Fruit fly (Drosophila melanogaster) whole organism, embryonic: ENCODE results near the gene Kah.

Source experiments
- Ada2b ChIP-seq: fragments of 200-800 bp; sonication (Bioruptor generic); IDR thresholded peaks from 2 replicates; pipeline ENCODE4 v1.3.6; 2022; ENCODE audit warnings: missing biosample characterization, missing genetic modification characterization
- Antp ChIP-seq: fragments of 200-800 bp; sonication (Bioruptor generic); optimal IDR thresholded peaks from 3 replicates; lab custom pipeline; 2016; ENCODE audit warnings: missing biosample characterization, missing genetic modification characterization
- Atf6 ChIP-seq: fragments of 200-800 bp; sonication (Bioruptor generic); IDR thresholded peaks from 2 replicates; pipeline ENCODE4 v1.3.6; 2022; ENCODE audit warnings: missing biosample characterization, missing genetic modification characterization
- Awh ChIP-seq: fragments of 200-800 bp; sonication (Bioruptor generic); IDR thresholded peaks from 2 replicates; pipeline ENCODE4, ENCODE4 v1.3.6; 2022; ENCODE audit warnings: missing biosample characterization, missing genetic modification characterization
- Bteb2 ChIP-seq: fragments of 200-800 bp; sonication (Bioruptor generic); optimal IDR thresholded peaks from 2 replicates; lab custom pipeline; 2016; ENCODE audit warnings: missing biosample characterization, missing genetic modification characterization
- CG10321 ChIP-seq: fragments of 200-800 bp; sonication (Bioruptor generic); IDR thresholded peaks from 2 replicates; pipeline ENCODE4 v1.3.6; 2022; ENCODE audit warnings: missing biosample characterization, missing genetic modification characterization
- CG11456 ChIP-seq: fragments of 200-800 bp; sonication (Bioruptor generic); IDR thresholded peaks from 3 replicates; pipeline ENCODE4 v1.3.6; 2022; ENCODE audit warnings: missing biosample characterization, missing genetic modification characterization
- CG11560 ChIP-seq: fragments of 200-800 bp; sonication (Bioruptor generic); IDR thresholded peaks from 3 replicates; pipeline ENCODE4 v1.3.6; 2022; ENCODE audit warnings: missing biosample characterization, missing genetic modification characterization
- CG12769 ChIP-seq: fragments of 200-800 bp; sonication (Bioruptor generic); optimal IDR thresholded peaks from 2 replicates; lab custom pipeline; 2019; ENCODE audit warnings: missing biosample characterization, mild to moderate bottlenecking, missing genetic modification characterization, moderate library complexity
- CG13296 ChIP-seq: fragments of 200-800 bp; sonication (Bioruptor generic); optimal IDR thresholded peaks from 3 replicates; lab custom pipeline; 2018; ENCODE audit warnings: missing biosample characterization, mild to moderate bottlenecking, missing genetic modification characterization
- CG14050 ChIP-seq: fragments of 200-800 bp; sonication (Bioruptor generic); IDR thresholded peaks from 3 replicates; pipeline ENCODE4 v1.3.6; 2022; ENCODE audit warnings: missing biosample characterization, missing genetic modification characterization
- CG17328 ChIP-seq: fragments of 200-800 bp; sonication (Bioruptor generic); IDR thresholded peaks from 2 replicates; pipeline ENCODE4 v1.3.6; 2022; ENCODE audit warnings: missing biosample characterization, missing genetic modification characterization
- CG17802 ChIP-seq: fragments of 200-800 bp; sonication (Bioruptor generic); optimal IDR thresholded peaks from 2 replicates; lab custom pipeline; 2018; ENCODE audit warnings: missing biosample characterization, mild to moderate bottlenecking, missing genetic modification characterization, moderate library complexity
- CG17912 ChIP-seq: fragments of 200-800 bp; sonication (Bioruptor generic); optimal IDR thresholded peaks from 2 replicates; lab custom pipeline; 2018; ENCODE audit warnings: missing biosample characterization, mild to moderate bottlenecking, missing genetic modification characterization
- CG1792 ChIP-seq: fragments of 200-800 bp; sonication (Bioruptor generic); optimal IDR thresholded peaks from 2 replicates; lab custom pipeline; 2016; ENCODE audit warnings: missing biosample characterization, missing genetic modification characterization
- CG2875 ChIP-seq: fragments of 200-800 bp; sonication (Bioruptor generic); optimal IDR thresholded peaks from 2 replicates; lab custom pipeline; 2017; ENCODE audit warnings: missing biosample characterization, mild to moderate bottlenecking, missing genetic modification characterization, missing genetic modification reagents
- CG30403 ChIP-seq: fragments of 200-800 bp; sonication (Bioruptor generic); optimal IDR thresholded peaks from 3 replicates; lab custom pipeline; 2016; ENCODE audit warnings: missing biosample characterization, missing genetic modification characterization
- CG33213 ChIP-seq: fragments of 200-800 bp; sonication (Bioruptor generic); optimal IDR thresholded peaks from 3 replicates; lab custom pipeline; 2016; ENCODE audit warnings: missing biosample characterization, missing genetic modification characterization
- CG34376 ChIP-seq: fragments of 200-800 bp; sonication (Bioruptor generic); optimal IDR thresholded peaks from 2 replicates; lab custom pipeline; 2018; ENCODE audit warnings: missing biosample characterization, mild to moderate bottlenecking, missing genetic modification characterization
- CG4730 ChIP-seq: fragments of 200-800 bp; sonication (Bioruptor generic); IDR thresholded peaks from 2 replicates; pipeline ENCODE4 v1.3.6; 2022; ENCODE audit warnings: missing biosample characterization, missing genetic modification characterization
- CG6689 ChIP-seq: fragments of 200-800 bp; sonication (Bioruptor generic); IDR thresholded peaks from 2 replicates; pipeline ENCODE4 v1.3.6; 2022; ENCODE audit warnings: missing biosample characterization, missing genetic modification characterization
- CG7372 ChIP-seq: fragments of 200-800 bp; sonication (Bioruptor generic); IDR thresholded peaks from 2 replicates; pipeline ENCODE4 v1.3.6; 2022; ENCODE audit warnings: missing biosample characterization, missing genetic modification characterization
- CG9437 ChIP-seq: fragments of 200-800 bp; sonication (Bioruptor generic); optimal IDR thresholded peaks from 2 replicates; lab custom pipeline; 2018; ENCODE audit warnings: missing biosample characterization, mild to moderate bottlenecking, missing genetic modification characterization
- CoRest ChIP-seq: fragments of 200-800 bp; sonication (Bioruptor generic); optimal IDR thresholded peaks from 3 replicates; lab custom pipeline; 2018; ENCODE audit warnings: missing biosample characterization, mild to moderate bottlenecking, missing genetic modification characterization, moderate library complexity
- ERR ChIP-seq: fragments of 200-800 bp; sonication (Bioruptor generic); optimal IDR thresholded peaks from 2 replicates; lab custom pipeline; 2016; ENCODE audit warnings: missing biosample characterization, missing genetic modification characterization
- Fer1 ChIP-seq: fragments of 200-800 bp; sonication (Bioruptor generic); optimal IDR thresholded peaks from 2 replicates; lab custom pipeline; 2017; ENCODE audit warnings: missing biosample characterization, mild to moderate bottlenecking, missing genetic modification characterization
- Fer3 ChIP-seq: fragments of 200-800 bp; sonication (Bioruptor generic); optimal IDR thresholded peaks from 2 replicates; lab custom pipeline; 2018; ENCODE audit warnings: missing biosample characterization, mild to moderate bottlenecking, missing genetic modification characterization, moderate library complexity
- Gug ChIP-seq: fragments of 200-800 bp; sonication (Bioruptor generic); IDR thresholded peaks from 4 replicates; pipeline ENCODE4 v1.3.6; 2022; ENCODE audit warnings: missing biosample characterization, missing genetic modification characterization
- Mes4 ChIP-seq: fragments of 200-800 bp; sonication (Bioruptor generic); optimal IDR thresholded peaks from 2 replicates; lab custom pipeline; 2016; ENCODE audit warnings: missing biosample characterization, missing genetic modification characterization
- Poxn ChIP-seq: fragments of 200-800 bp; sonication (Bioruptor generic); IDR thresholded peaks from 2 replicates; pipeline ENCODE4 v1.3.6; 2022; ENCODE audit warnings: missing biosample characterization, missing genetic modification characterization
- Ptx1 ChIP-seq: fragments of 200-800 bp; sonication (Bioruptor generic); IDR thresholded peaks from 2 replicates; pipeline ENCODE4 v1.3.6; 2022; ENCODE audit warnings: missing biosample characterization, missing genetic modification characterization
- Rx ChIP-seq: fragments of 200-800 bp; sonication (Bioruptor generic); IDR thresholded peaks from 2 replicates; pipeline ENCODE4 v1.3.6; 2022; ENCODE audit warnings: missing biosample characterization, missing genetic modification characterization
- Ssrp ChIP-seq: fragments of 200-800 bp; sonication (Bioruptor generic); optimal IDR thresholded peaks from 2 replicates; lab custom pipeline; 2018; ENCODE audit warnings: missing biosample characterization, mild to moderate bottlenecking, missing genetic modification characterization, moderate library complexity
- ab ChIP-seq: fragments of 200-800 bp; sonication (Bioruptor generic); optimal IDR thresholded peaks from 2 replicates; lab custom pipeline; 2016; ENCODE audit warnings: missing biosample characterization, missing genetic modification characterization
- bsh ChIP-seq, 2 experiments: fragments of 200-800 bp; sonication (Bioruptor generic); optimal IDR thresholded peaks; 2 replicates each; lab custom pipeline; 2017 to 2018; ENCODE audit warnings: mild to moderate bottlenecking in 2 of 2, missing biosample characterization in 2 of 2, missing genetic modification characterization in 2 of 2, moderate library complexity in 1 of 2
- croc ChIP-seq: fragments of 200-800 bp; sonication (Bioruptor generic); conservative IDR thresholded peaks from 3 replicates; pipeline ENCODE4 v1.3.6; 2022; ENCODE audit warnings: missing biosample characterization, missing genetic modification characterization
- esg ChIP-seq: fragments of 200-800 bp; sonication (Bioruptor generic); conservative IDR thresholded peaks from 2 replicates; pipeline ENCODE4 v1.3.6; 2022; ENCODE audit warnings: missing biosample characterization, missing genetic modification characterization
- eyg ChIP-seq: fragments of 200-800 bp; sonication (Bioruptor generic); optimal IDR thresholded peaks from 3 replicates; lab custom pipeline; 2016; ENCODE audit warnings: missing biosample characterization, missing genetic modification characterization
- lmd ChIP-seq: fragments of 200-800 bp; sonication (Bioruptor generic); IDR thresholded peaks from 2 replicates; pipeline ENCODE4 v1.3.6; 2022; ENCODE audit warnings: missing biosample characterization, missing genetic modification characterization
- lov ChIP-seq, 2 experiments: fragments of 200-800 bp in 1 of 2; fragments of >200 bp in 1 of 2; sonication (Bioruptor generic) in 1 of 2; IDR thresholded peaks in 1 of 2; optimal IDR thresholded peaks in 1 of 2; 2 replicates in 1 of 2; 3 replicates in 1 of 2; pipeline versions ENCODE4 v1.3.6 to Lab custom; 2017 to 2022; ENCODE audit warnings: missing biosample characterization in 1 of 2, missing genetic modification characterization in 1 of 2
- pan ChIP-seq, 4 experiments: fragments of >200 bp in 3 of 4; fragments of 200-800 bp in 1 of 4; sonication (Bioruptor generic) in 1 of 4; optimal IDR thresholded peaks in 3 of 4; IDR thresholded peaks in 1 of 4; 2 replicates each; pipeline versions ENCODE4 v1.3.6 to Lab custom; 2017 to 2022; ENCODE audit warnings: missing biosample characterization in 2 of 4, missing genetic modification characterization in 2 of 4, mixed read lengths in 1 of 4
- pb ChIP-seq: fragments of 200-800 bp; sonication (Bioruptor generic); optimal IDR thresholded peaks from 3 replicates; lab custom pipeline; 2016; ENCODE audit warnings: missing biosample characterization, missing genetic modification characterization
- pzg ChIP-seq: fragments of 200-800 bp; sonication (Bioruptor generic); optimal IDR thresholded peaks from 3 replicates; lab custom pipeline; 2018; ENCODE audit warnings: missing biosample characterization, mild to moderate bottlenecking, missing genetic modification characterization, moderate library complexity
- salm ChIP-seq: fragments of 200-800 bp; sonication (Bioruptor generic); optimal IDR thresholded peaks from 2 replicates; lab custom pipeline; 2018; ENCODE audit warnings: missing biosample characterization, mild to moderate bottlenecking, missing genetic modification characterization
- sc ChIP-seq, 3 experiments: fragments of >200 bp in 2 of 3; fragments of 200-800 bp in 1 of 3; sonication (Bioruptor generic) in 1 of 3; optimal IDR thresholded peaks; 2 replicates in 2 of 3; 3 replicates in 1 of 3; lab custom pipeline; 2017; ENCODE audit warnings: mild to moderate bottlenecking in 1 of 3, missing biosample characterization in 1 of 3, missing genetic modification characterization in 1 of 3, missing genetic modification reagents in 1 of 3
- schlank ChIP-seq: fragments of 200-800 bp; sonication (Bioruptor generic); optimal IDR thresholded peaks from 2 replicates; lab custom pipeline; 2018; ENCODE audit warnings: missing biosample characterization, mild to moderate bottlenecking, missing genetic modification characterization
- shn ChIP-seq: fragments of 200-800 bp; sonication (Bioruptor generic); optimal IDR thresholded peaks from 3 replicates; lab custom pipeline; 2016; ENCODE audit warnings: missing biosample characterization, missing genetic modification characterization
- tin ChIP-seq: fragments of 200-800 bp; sonication (Bioruptor generic); optimal IDR thresholded peaks from 3 replicates; lab custom pipeline; 2016; ENCODE audit warnings: missing biosample characterization, missing genetic modification characterization

Kah gene

DNA sequence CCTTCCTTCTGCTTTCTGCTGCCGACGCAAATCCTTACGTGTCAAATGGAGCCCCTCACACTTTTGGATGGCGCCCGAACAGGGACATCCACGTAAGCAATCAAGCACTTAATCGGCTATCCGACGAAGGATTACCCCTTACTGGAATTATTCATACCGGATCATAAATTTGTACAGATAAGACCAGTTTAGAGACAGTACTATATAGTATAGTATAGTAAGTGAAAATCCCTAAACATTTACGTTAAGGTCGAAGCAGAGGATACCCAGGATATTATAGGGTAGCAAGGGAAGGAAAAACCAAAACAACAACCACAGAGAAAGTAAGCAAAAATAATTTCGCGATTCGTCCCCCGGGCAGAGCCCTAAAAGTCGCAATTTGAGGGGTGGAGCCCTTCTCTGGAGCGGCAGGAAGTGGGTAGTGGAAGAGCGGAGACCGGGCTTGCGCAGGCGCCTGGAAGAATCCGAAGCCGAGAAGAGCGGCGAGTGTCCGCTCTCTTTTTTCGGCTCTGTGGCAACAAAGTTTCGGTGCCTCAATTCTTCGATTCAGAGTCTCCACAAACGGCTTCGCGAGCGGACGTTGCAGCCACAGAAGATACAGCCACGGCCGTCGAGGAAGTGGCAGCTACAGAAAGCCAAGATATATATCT, 43.4 kb downstream of the Kah start:
- peak; percentile 42 for TF ChIP-seq pb
- peak; percentile 58 for TF ChIP-seq CG4730 (GFP tag; lab: Robert Waterston, UW)
- peak; percentile 59 for TF ChIP-seq Antp (GFP tag; lab: Kevin White, UChicago)
- TF ChIP-seq lmd = peak; percentile 77
- TF ChIP-seq CG33213 = peak; percentile 51
- TF ChIP-seq Poxn = 0 out of 2 replicates have a peak, but pooled peaks have one; percentile 9
- TF ChIP-seq sc (optimal IDR thresholded peaks at IDR 0.05; lab: Kevin White, UChicago) = no peak
- TF ChIP-seq sc (GFP tag; optimal IDR thresholded peaks at IDR 0.05; lab: Kevin White, UChicago) = no peak
- TF ChIP-seq shn (GFP tag; lab: Kevin White, UChicago) = peak; percentile 47
- TF ChIP-seq CG6689 (GFP tag; lab: Robert Waterston, UW) = peak; percentile 43
- TF ChIP-seq Mes4 (GFP tag; lab: Kevin White, UChicago) = no peak
- TF ChIP-seq Bteb2 (GFP tag; lab: Kevin White, UChicago) = peak; percentile 58
- TF ChIP-seq bsh (GFP tag; optimal IDR thresholded peaks at IDR 0.05; lab: Kevin White, UChicago) = peak; percentile 19 to 68
- TF ChIP-seq eyg (GFP tag; lab: Kevin White, UChicago) = peak; percentile 59
- no peak for TF ChIP-seq lov (optimal IDR thresholded peaks at IDR 0.05; lab: Kevin White, UChicago)
- no peak for TF ChIP-seq lov (GFP tag; IDR thresholded peaks at IDR 0.05; lab: Robert Waterston, UW)
- peak; percentile 69 for TF ChIP-seq schlank (tag; lab: Kevin White, UChicago)
- TF ChIP-seq Ssrp (tag; lab: Kevin White, UChicago) = peak; percentile 24
- no peak for TF ChIP-seq CG17912 (GFP tag; lab: Kevin White, UChicago)
- peak; percentile 2 for TF ChIP-seq CG34376 (GFP tag; lab: Kevin White, UChicago)
- TF ChIP-seq CG13296 = peak; percentile 63
- TF ChIP-seq Atf6 = peak; percentile 69
- TF ChIP-seq CG10321 (GFP tag; lab: Robert Waterston, UW) = 0 out of 2 replicates have a peak, but pooled peaks have one; percentile 35
- TF ChIP-seq CG30403 = peak; percentile 69
- peak; percentile 62 for TF ChIP-seq esg (GFP tag; lab: Robert Waterston, UW)
- peak; percentile 64 for TF ChIP-seq CoRest
- no peak for TF ChIP-seq ab
- TF ChIP-seq CG17328 (GFP tag; lab: Robert Waterston, UW) = 0 out of 2 replicates have a peak, but pooled peaks have one; percentile 5
- TF ChIP-seq Ada2b = peak; percentile 64
- TF ChIP-seq Fer3 (tag; lab: Kevin White, UChicago) = peak; percentile 76
- peak; percentile 43 for TF ChIP-seq tin (GFP tag; lab: Kevin White, UChicago)
- TF ChIP-seq pan (optimal IDR thresholded peaks at IDR 0.05; lab: Kevin White, UChicago) = no peak
- peak in 1 of 2 experiments; percentile 80 for TF ChIP-seq pan (GFP tag; optimal IDR thresholded peaks at IDR 0.05 in 1 of 2, IDR thresholded peaks at IDR 0.05 in 1 of 2)
- 0 out of 2 replicates have a peak, but pooled peaks have one; percentile 21 for TF ChIP-seq Rx (GFP tag; lab: Robert Waterston, UW)
- peak; percentile 34 for TF ChIP-seq CG1792 (GFP tag; lab: Kevin White, UChicago)
- TF ChIP-seq CG9437 (GFP tag; lab: Kevin White, UChicago) = peak; percentile 43
- no peak for TF ChIP-seq CG2875 (GFP tag; lab: Kevin White, UChicago)
- TF ChIP-seq Awh (GFP tag; lab: Robert Waterston, UW) = 0 out of 2 replicates have a peak, but pooled peaks have one; percentile 13
- TF ChIP-seq ERR (GFP tag; lab: Kevin White, UChicago) = peak; percentile 57
- TF ChIP-seq croc = no peak
- 0 out of 2 replicates have a peak, but pooled peaks have one; percentile 29 for TF ChIP-seq CG7372
- TF ChIP-seq CG14050 (GFP tag; lab: Robert Waterston, UW) = peak; percentile 59
- TF ChIP-seq CG11456 (GFP tag; lab: Robert Waterston, UW) = peak; percentile 77; the same call in 2 of the 3 replicates
- TF ChIP-seq CG17802 (tag; lab: Kevin White, UChicago) = no peak
- TF ChIP-seq salm (tag; lab: Kevin White, UChicago) = no peak
- peak; percentile 78 for TF ChIP-seq Ptx1 (GFP tag; lab: Robert Waterston, UW)
- no peak for TF ChIP-seq pzg
- peak; percentile 84 for TF ChIP-seq Fer1
- peak; percentile 56; the same call in 1 of the 4 replicates for TF ChIP-seq Gug (GFP tag; lab: Robert Waterston, UW)
- TF ChIP-seq CG11560 = no peak
- peak; percentile 92 for TF ChIP-seq CG12769 (tag; lab: Kevin White, UChicago)
